Fruit fly (Drosophila melanogaster) whole organism, embryonic: ENCODE measurements around the gene Hip14.

Experiments
- CG10654 ChIP-seq: fragments of 200-800 bp; sonication (Bioruptor generic); optimal IDR thresholded peaks from 2 replicates; lab custom pipeline; 2016; ENCODE audit warnings: missing biosample characterization, missing genetic modification characterization
- CG11085 ChIP-seq: fragments of 200-800 bp; sonication (Bioruptor generic); IDR thresholded peaks from 2 replicates; pipeline ENCODE4 v1.3.6; 2022; ENCODE audit warnings: missing biosample characterization, missing genetic modification characterization
- CG11398 ChIP-seq: fragments of 200-800 bp; sonication (Bioruptor generic); optimal IDR thresholded peaks from 2 replicates; lab custom pipeline; 2016; ENCODE audit warnings: missing biosample characterization, missing genetic modification characterization
- CG13296 ChIP-seq: fragments of 200-800 bp; sonication (Bioruptor generic); optimal IDR thresholded peaks from 3 replicates; lab custom pipeline; 2018; ENCODE audit warnings: missing biosample characterization, mild to moderate bottlenecking, missing genetic modification characterization
- CG14441 ChIP-seq: fragments of 200-800 bp; sonication (Bioruptor generic); IDR thresholded peaks from 2 replicates; pipeline ENCODE4 v1.3.6; 2022; ENCODE audit warnings: missing biosample characterization, missing genetic modification characterization
- CG14710 ChIP-seq: fragments of 200-800 bp; sonication (Bioruptor generic); optimal IDR thresholded peaks from 3 replicates; lab custom pipeline; 2019; ENCODE audit warnings: missing biosample characterization, mild to moderate bottlenecking, missing genetic modification characterization, moderate library complexity
- CG1529 ChIP-seq: fragments of 200-800 bp; sonication (Bioruptor generic); optimal IDR thresholded peaks from 3 replicates; lab custom pipeline; 2018; ENCODE audit warnings: missing biosample characterization, missing genetic modification characterization
- CG1602 ChIP-seq: fragments of 200-800 bp; sonication (Bioruptor generic); optimal IDR thresholded peaks from 3 replicates; lab custom pipeline; 2016; ENCODE audit warnings: missing biosample characterization, missing genetic modification characterization
- CG17802 ChIP-seq: fragments of 200-800 bp; sonication (Bioruptor generic); optimal IDR thresholded peaks from 2 replicates; lab custom pipeline; 2018; ENCODE audit warnings: missing biosample characterization, mild to moderate bottlenecking, missing genetic modification characterization, moderate library complexity
- CG18764 ChIP-seq: fragments of 200-800 bp; sonication (Bioruptor generic); optimal IDR thresholded peaks from 3 replicates; lab custom pipeline; 2016; ENCODE audit warnings: missing biosample characterization, missing genetic modification characterization
- CG2202 ChIP-seq: fragments of 200-800 bp; sonication (Bioruptor generic); optimal IDR thresholded peaks from 2 replicates; lab custom pipeline; 2018; ENCODE audit warnings: missing biosample characterization, mild to moderate bottlenecking, missing genetic modification characterization
- CG32532 ChIP-seq: fragments of 200-800 bp; sonication (Bioruptor generic); IDR thresholded peaks from 2 replicates; pipeline ENCODE4 v1.3.6; 2022; ENCODE audit warnings: missing biosample characterization, missing genetic modification characterization
- CG3281 ChIP-seq: fragments of 200-800 bp; sonication (Bioruptor generic); optimal IDR thresholded peaks from 3 replicates; lab custom pipeline; 2017; ENCODE audit warnings: missing biosample characterization, mild to moderate bottlenecking, missing genetic modification characterization
- CG33557 ChIP-seq: fragments of 200-800 bp; sonication (Bioruptor generic); optimal IDR thresholded peaks from 2 replicates; lab custom pipeline; 2019; ENCODE audit warnings: missing biosample characterization, mild to moderate bottlenecking, missing genetic modification characterization, moderate library complexity
- CG3407 ChIP-seq: fragments of 200-800 bp; sonication (Bioruptor generic); optimal IDR thresholded peaks from 2 replicates; lab custom pipeline; 2018; ENCODE audit warnings: missing biosample characterization, mild to moderate bottlenecking, missing genetic modification characterization
- CG34224 ChIP-seq: fragments of 200-800 bp; sonication (Bioruptor generic); IDR thresholded peaks from 3 replicates; pipeline ENCODE4 v1.3.6; 2022; ENCODE audit warnings: missing biosample characterization, missing genetic modification characterization; ENCODE audit not compliant: partially characterized antibody
- CG4360 ChIP-seq: fragments of 200-800 bp; sonication (Bioruptor generic); IDR thresholded peaks from 2 replicates; pipeline ENCODE4 v1.3.6; 2022; ENCODE audit warnings: missing biosample characterization, missing genetic modification characterization
- CG4424 ChIP-seq: fragments of 200-800 bp; sonication (Bioruptor generic); optimal IDR thresholded peaks from 3 replicates; lab custom pipeline; 2016; ENCODE audit warnings: missing biosample characterization, missing genetic modification characterization
- CG6689 ChIP-seq: fragments of 200-800 bp; sonication (Bioruptor generic); IDR thresholded peaks from 2 replicates; pipeline ENCODE4 v1.3.6; 2022; ENCODE audit warnings: missing biosample characterization, missing genetic modification characterization
- CG6765 ChIP-seq: fragments of 200-800 bp; sonication (Bioruptor generic); optimal IDR thresholded peaks from 3 replicates; lab custom pipeline; 2017; ENCODE audit warnings: missing biosample characterization, mild to moderate bottlenecking, missing genetic modification characterization
- CG8765 ChIP-seq: fragments of 200-800 bp; sonication (Bioruptor generic); IDR thresholded peaks from 2 replicates; pipeline ENCODE4 v1.3.6; 2022; ENCODE audit warnings: missing biosample characterization, missing genetic modification characterization
- CG9817 ChIP-seq: fragments of 200-800 bp; sonication (Bioruptor generic); optimal IDR thresholded peaks from 2 replicates; lab custom pipeline; 2018; ENCODE audit warnings: missing biosample characterization, mild to moderate bottlenecking, missing genetic modification characterization, moderate library complexity
- E2f1 ChIP-seq: fragments of 200-800 bp; sonication (Bioruptor generic); IDR thresholded peaks from 2 replicates; pipeline ENCODE4 v1.3.6; 2022; ENCODE audit warnings: missing biosample characterization, missing genetic modification characterization
- Elba2 ChIP-seq: fragments of 200-800 bp; sonication (Bioruptor generic); optimal IDR thresholded peaks from 3 replicates; lab custom pipeline; 2016; ENCODE audit warnings: missing biosample characterization, missing genetic modification characterization
- H2.0 ChIP-seq: fragments of 200-800 bp; sonication (Bioruptor generic); IDR thresholded peaks from 2 replicates; pipeline ENCODE4 v1.3.6; 2022; ENCODE audit warnings: missing biosample characterization, missing genetic modification characterization
- HLH3B ChIP-seq: fragments of 200-800 bp; sonication (Bioruptor generic); IDR thresholded peaks from 2 replicates; pipeline ENCODE4 v1.3.6; 2022; ENCODE audit warnings: missing biosample characterization, missing genetic modification characterization
- HLH4C ChIP-seq: fragments of 200-800 bp; sonication (Bioruptor generic); IDR thresholded peaks from 3 replicates; pipeline ENCODE4 v1.3.6; 2022; ENCODE audit warnings: missing biosample characterization, missing genetic modification characterization; ENCODE audit not compliant: partially characterized antibody
- MESR4 ChIP-seq: fragments of 200-800 bp; sonication (Bioruptor generic); optimal IDR thresholded peaks from 2 replicates; lab custom pipeline; 2018; ENCODE audit warnings: missing biosample characterization, mild to moderate bottlenecking, missing genetic modification characterization, moderate library complexity
- Neu2 ChIP-seq: fragments of 200-800 bp; sonication (Bioruptor generic); optimal IDR thresholded peaks from 3 replicates; lab custom pipeline; 2016; ENCODE audit warnings: missing biosample characterization, missing genetic modification characterization, borderline replicate concordance
- Nf-YC ChIP-seq: fragments of 200-800 bp; optimal IDR thresholded peaks from 3 replicates; lab custom pipeline; 2019; ENCODE audit warnings: missing biosample characterization, mild to moderate bottlenecking, missing genetic modification characterization, moderate library complexity
- Pdp1 ChIP-seq, 2 experiments: fragments of 200-800 bp; sonication (Bioruptor generic); optimal IDR thresholded peaks; 3 replicates each; lab custom pipeline; 2016; ENCODE audit warnings: missing biosample characterization in 2 of 2, missing genetic modification characterization in 2 of 2, mild to moderate bottlenecking in 1 of 2, moderate library complexity in 1 of 2
- Sry-δ ChIP-seq: fragments of 200-800 bp; sonication (Bioruptor generic); optimal IDR thresholded peaks from 2 replicates; lab custom pipeline; 2016; ENCODE audit warnings: missing biosample characterization, missing genetic modification characterization
- bbx ChIP-seq: fragments of 200-800 bp; sonication (Bioruptor generic); IDR thresholded peaks from 2 replicates; pipeline ENCODE4 v1.3.6; 2022; ENCODE audit warnings: missing biosample characterization, missing genetic modification characterization; ENCODE audit not compliant: partially characterized antibody
- cato ChIP-seq: fragments of 200-800 bp; sonication (Bioruptor generic); optimal IDR thresholded peaks from 2 replicates; lab custom pipeline; 2016; ENCODE audit warnings: missing biosample characterization, missing genetic modification characterization, borderline replicate concordance
- caup ChIP-seq: fragments of 200-800 bp; sonication (Bioruptor generic); optimal IDR thresholded peaks from 3 replicates; lab custom pipeline; 2017; ENCODE audit warnings: missing biosample characterization, mild to moderate bottlenecking, missing genetic modification characterization, moderate library complexity; ENCODE audit not compliant: severe bottlenecking
- chif ChIP-seq, 2 experiments: fragments of 200-800 bp; sonication (Bioruptor generic); optimal IDR thresholded peaks; 3 replicates each; lab custom pipeline; 2016; ENCODE audit warnings: missing biosample characterization in 2 of 2, missing genetic modification characterization in 2 of 2
- ewg ChIP-seq: fragments of 200-800 bp; sonication (Bioruptor generic); optimal IDR thresholded peaks from 3 replicates; lab custom pipeline; 2017; ENCODE audit warnings: mild to moderate bottlenecking, missing biosample characterization, missing genetic modification reagents, missing genetic modification characterization
- lbe ChIP-seq: fragments of 200-800 bp; sonication (Bioruptor generic); optimal IDR thresholded peaks from 2 replicates; lab custom pipeline; 2016; ENCODE audit warnings: missing biosample characterization, mild to moderate bottlenecking, missing genetic modification characterization
- lola ChIP-seq, 3 experiments: fragments of >200 bp in 2 of 3; fragments of 200-800 bp in 1 of 3; sonication (Bioruptor generic) in 1 of 3; optimal IDR thresholded peaks; 2 replicates each; lab custom pipeline; 2017 to 2019; ENCODE audit warnings: missing biosample characterization in 3 of 3, missing genetic modification characterization in 3 of 3, mild to moderate bottlenecking in 1 of 3, moderate library complexity in 1 of 3
- nerfin-1 ChIP-seq: fragments of 200-800 bp; sonication (Bioruptor generic); optimal IDR thresholded peaks from 3 replicates; lab custom pipeline; 2019; ENCODE audit warnings: missing biosample characterization, mild to moderate bottlenecking, missing genetic modification characterization, moderate library complexity
- pan ChIP-seq, 4 experiments: fragments of >200 bp in 3 of 4; fragments of 200-800 bp in 1 of 4; sonication (Bioruptor generic) in 1 of 4; optimal IDR thresholded peaks in 3 of 4; IDR thresholded peaks in 1 of 4; 2 replicates each; pipeline versions ENCODE4 v1.3.6 to Lab custom; 2017 to 2022; ENCODE audit warnings: missing biosample characterization in 2 of 4, missing genetic modification characterization in 2 of 4, mixed read lengths in 1 of 4
- sqz ChIP-seq: fragments of 200-800 bp; sonication (Bioruptor generic); optimal IDR thresholded peaks from 3 replicates; lab custom pipeline; 2018; ENCODE audit warnings: missing biosample characterization, mild to moderate bottlenecking, missing genetic modification characterization
- stc ChIP-seq: fragments of 200-800 bp; sonication (Bioruptor generic); IDR thresholded peaks from 2 replicates; pipeline ENCODE4 v1.3.6; 2022; ENCODE audit warnings: missing biosample characterization, missing genetic modification characterization
- stwl ChIP-seq: fragments of 200-800 bp; sonication (Bioruptor generic); optimal IDR thresholded peaks from 3 replicates; lab custom pipeline; 2018; ENCODE audit warnings: missing biosample characterization, mild to moderate bottlenecking, missing genetic modification characterization, moderate library complexity
- tap ChIP-seq: fragments of 200-800 bp; optimal IDR thresholded peaks from 3 replicates; lab custom pipeline; 2019; ENCODE audit warnings: missing biosample characterization, mild to moderate bottlenecking, missing genetic modification characterization, moderate library complexity
- tna ChIP-seq: fragments of 200-800 bp; sonication (Bioruptor generic); IDR thresholded peaks from 2 replicates; pipeline ENCODE4 v1.3.6; 2022; ENCODE audit warnings: missing biosample characterization, missing genetic modification characterization; ENCODE audit not compliant: partially characterized antibody
- trh ChIP-seq: fragments of 200-800 bp; sonication (Bioruptor generic); optimal IDR thresholded peaks from 2 replicates; lab custom pipeline; 2016; ENCODE audit warnings: missing biosample characterization, missing genetic modification characterization
- usp ChIP-seq: fragments of >200 bp; optimal IDR thresholded peaks from 2 replicates; lab custom pipeline; 2017; ENCODE audit warnings: missing biosample characterization, missing genetic modification characterization
- yki ChIP-seq: fragments of >200 bp; optimal IDR thresholded peaks from 3 replicates; lab custom pipeline; 2018

Hip14 gene

DNA sequence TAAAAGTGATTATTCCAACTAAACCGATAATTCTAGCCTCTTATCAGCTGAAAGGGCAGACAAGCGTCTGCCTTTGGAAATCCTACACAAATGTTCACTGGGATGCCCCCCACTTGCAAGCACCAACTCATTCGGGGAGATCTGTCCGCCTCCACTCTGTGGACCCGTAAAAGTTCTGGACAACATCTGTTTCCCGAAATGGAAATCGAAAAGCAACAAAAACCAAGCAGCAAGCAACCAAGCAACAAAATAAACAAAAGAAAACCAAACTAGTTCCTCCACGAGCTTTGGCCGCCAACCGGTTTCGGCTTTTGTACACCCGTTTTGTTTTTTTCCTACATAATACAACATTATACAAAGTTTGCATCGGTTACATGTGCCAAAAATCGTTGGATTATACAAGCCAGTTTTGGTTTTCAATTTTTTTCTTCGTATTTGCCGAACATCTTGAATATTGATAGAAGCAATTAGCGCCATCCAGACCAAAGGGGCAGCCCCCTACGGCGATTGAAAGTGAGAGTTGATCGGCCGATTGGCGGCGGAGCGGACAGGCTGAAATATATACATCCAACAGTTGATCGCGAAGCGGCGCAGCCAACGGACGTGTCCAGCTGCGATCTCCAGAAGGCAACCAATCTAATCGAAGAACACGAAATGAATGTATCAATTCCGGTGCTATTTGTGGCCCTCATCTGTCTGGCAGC is 29.3 kb upstream of the Hip14 start, which contains the start of gene CG17032 (continued):
- peak; percentile 15 for TF ChIP-seq caup (GFP tag; lab: Kevin White, UChicago)
- TF ChIP-seq tna (GFP tag; lab: Robert Waterston, UW), result no peak
- peak in 1 of 2 experiments; percentile 95 for TF ChIP-seq Pdp1 (GFP tag; optimal IDR thresholded peaks at IDR 0.05; lab: Kevin White, UChicago)
- no peak for TF ChIP-seq ewg
- peak; percentile 26; the same call in 1 of the 2 replicates for TF ChIP-seq E2f1 (GFP tag; lab: Robert Waterston, UW)
- TF ChIP-seq CG11085 (GFP tag; lab: Robert Waterston, UW), result no peak
- TF ChIP-seq CG14441 (GFP tag; lab: Robert Waterston, UW), result no peak
- TF ChIP-seq CG1602 (GFP tag; lab: Kevin White, UChicago), result no peak
- no peak for TF ChIP-seq sqz (GFP tag; lab: Kevin White, UChicago)
- no peak for TF ChIP-seq nerfin-1
- TF ChIP-seq chif (GFP tag; optimal IDR thresholded peaks at IDR 0.05; lab: Kevin White, UChicago), result no peak
- TF ChIP-seq CG14710, result no peak
- TF ChIP-seq trh (GFP tag; lab: Kevin White, UChicago), result no peak
- no peak for TF ChIP-seq CG8765 (GFP tag; lab: Robert Waterston, UW)
- TF ChIP-seq stc (GFP tag; lab: Robert Waterston, UW), result no peak
- TF ChIP-seq MESR4, result peak; percentile 4
- TF ChIP-seq CG10654, result no peak
- no peak for TF ChIP-seq CG6689 (GFP tag; lab: Robert Waterston, UW)
- no peak for TF ChIP-seq pan (optimal IDR thresholded peaks at IDR 0.05; lab: Kevin White, UChicago)
- TF ChIP-seq pan (GFP tag; optimal IDR thresholded peaks at IDR 0.05 in 1 of 2, IDR thresholded peaks at IDR 0.05 in 1 of 2), result no peak
- TF ChIP-seq CG17802, result no peak
- no peak for TF ChIP-seq CG4360 (GFP tag; lab: Robert Waterston, UW)
- TF ChIP-seq HLH3B (GFP tag; lab: Robert Waterston, UW), result no peak
- TF ChIP-seq CG3407 (GFP tag; lab: Kevin White, UChicago), result no peak
- TF ChIP-seq CG18764 (GFP tag; lab: Kevin White, UChicago), result no peak
- no peak for TF ChIP-seq usp
- no peak for TF ChIP-seq CG33557
- TF ChIP-seq CG9817 (tag; lab: Kevin White, UChicago), result no peak
- no peak for TF ChIP-seq Neu2 (GFP tag; lab: Kevin White, UChicago)
- TF ChIP-seq CG11398 (GFP tag; lab: Kevin White, UChicago), result no peak
- no peak for TF ChIP-seq tap
- no peak for TF ChIP-seq CG32532 (GFP tag; lab: Robert Waterston, UW)
- TF ChIP-seq lola (GFP tag; optimal IDR thresholded peaks at IDR 0.05; lab: Kevin White, UChicago), result no peak
- no peak for TF ChIP-seq stwl
- TF ChIP-seq bbx (GFP tag; lab: Robert Waterston, UW), result no peak
- no peak for TF ChIP-seq Sry-δ
- no peak for TF ChIP-seq CG3281 (GFP tag; lab: Kevin White, UChicago)
- TF ChIP-seq CG34224 (GFP tag; lab: Robert Waterston, UW), result no peak
- no peak for TF ChIP-seq Elba2 (GFP tag; lab: Kevin White, UChicago)
- TF ChIP-seq Nf-YC (tag; lab: Kevin White, UChicago), result no peak
- no peak for TF ChIP-seq CG13296
- TF ChIP-seq H2.0, result no peak
- no peak for TF ChIP-seq yki (lab: Kevin White, UChicago)
- TF ChIP-seq CG4424 (GFP tag; lab: Kevin White, UChicago), result no peak
- no peak for TF ChIP-seq CG2202 (tag; lab: Kevin White, UChicago)
- TF ChIP-seq CG1529 (GFP tag; lab: Kevin White, UChicago), result no peak
- TF ChIP-seq CG6765, result no peak
- TF ChIP-seq HLH4C (GFP tag; lab: Robert Waterston, UW), result no peak
- TF ChIP-seq cato (GFP tag; lab: Kevin White, UChicago), result no peak
- no peak for TF ChIP-seq lbe (GFP tag; lab: Kevin White, UChicago)
